Worm (Caenorhabditis elegans) whole organism, mixed stage, embryonic: ENCODE measurements around the gene srt-52.

ENCODE experiments used
- M03D4.4 ChIP-seq: sonication (generic microtip); optimal IDR thresholded peaks from 2 replicates; lab custom pipeline; 2017; ENCODE audit warnings: mild to moderate bottlenecking, missing genetic modification characterization, missing compliant biosample characterization
- elt-1 ChIP-seq: sonication (generic microtip); optimal IDR thresholded peaks from 2 replicates; lab custom pipeline; 2017; ENCODE audit warnings: missing genetic modification characterization, mild to moderate bottlenecking, missing compliant biosample characterization, antibody characterized with exemption, moderate library complexity, borderline replicate concordance; ENCODE audit not compliant: insufficient read depth
- elt-3 ChIP-seq: fragments of 150-350 bp; optimal IDR thresholded peaks from 2 replicates; lab custom pipeline; 2014; ENCODE audit warnings: missing biosample characterization, missing genetic modification characterization
- nhr-237 ChIP-seq: fragments of 150-350 bp; optimal IDR thresholded peaks from 2 replicates; lab custom pipeline; 2014; ENCODE audit warnings: missing biosample characterization, missing genetic modification characterization
- unc-62 ChIP-seq: fragments of 150-350 bp; optimal IDR thresholded peaks from 2 replicates; lab custom pipeline; 2014; ENCODE audit warnings: missing biosample characterization, missing genetic modification reagents, missing genetic modification characterization

- no peak for TF ChIP-seq elt-3 (tag; lab: Kevin White, UChicago)
- TF ChIP-seq unc-62: no peak
- no peak for TF ChIP-seq elt-1 (tag; lab: Kevin White, UChicago)
- TF ChIP-seq nhr-237 (tag; lab: Kevin White, UChicago): no peak
- TF ChIP-seq M03D4.4: no peak
Measured at ce11 chrV:68112-68511, 12.3 kb upstream of the srt-52 start.
